Fruit fly (Drosophila melanogaster): ENCODE measurements around the gene ttk.

The ttk gene

DNA sequence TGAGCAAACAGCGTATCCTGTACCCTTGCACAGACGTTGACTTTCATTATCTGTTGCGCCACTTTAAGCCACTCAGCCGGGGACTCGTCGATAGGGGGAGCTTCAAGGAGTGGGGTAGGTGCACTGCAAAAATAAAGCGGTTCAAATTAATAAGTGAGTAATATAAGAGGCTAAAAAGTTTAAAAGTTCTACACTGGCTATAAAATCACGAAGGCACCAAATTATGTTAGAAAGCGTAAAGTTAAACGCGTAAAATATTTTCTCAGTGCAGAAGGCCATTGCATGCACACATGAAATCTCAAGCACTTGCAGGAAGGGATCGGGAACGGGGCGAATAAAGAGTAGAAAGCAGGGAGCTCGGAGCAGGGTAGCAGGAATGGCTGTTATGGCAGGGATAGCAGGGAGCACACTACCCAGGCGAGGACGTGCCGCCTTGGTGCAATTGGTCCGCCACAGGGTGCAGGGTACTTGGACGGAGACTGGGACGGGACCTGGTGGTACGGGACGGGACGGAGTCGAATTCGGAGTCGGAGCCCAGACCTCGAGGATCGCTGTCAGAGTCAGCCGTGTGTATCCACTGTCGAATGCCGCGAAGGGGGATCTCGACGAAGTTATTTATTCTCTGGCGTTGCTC, 15.4 kb upstream of the ttk start (continued):
- TF ChIP-seq sc (optimal IDR thresholded peaks at IDR 0.05) (no peak), sc (GFP tag; optimal IDR thresholded peaks at IDR 0.05) (no peak), CG31441 (GFP tag; IDR thresholded peaks at IDR 0.05) (0 out of 2 replicates have a peak, but pooled peaks have one; percentile 11), org-1 (GFP tag; optimal IDR thresholded peaks at IDR 0.05) (no peak), CG15696 (tag; optimal IDR thresholded peaks at IDR 0.05) (peak; percentile 20), CG18262 (tag; optimal IDR thresholded peaks at IDR 0.05) (peak; percentile 45), sens (GFP tag) (peak; percentile 73), vvl (GFP tag; IDR thresholded peaks at IDR 0.05) (no peak), CG2202 (tag; optimal IDR thresholded peaks at IDR 0.05) (no peak), CG3726 (GFP tag; IDR thresholded peaks at IDR 0.05) (no peak), CG9437 (GFP tag; optimal IDR thresholded peaks at IDR 0.05) (no peak), D (optimal IDR thresholded peaks at IDR 0.05) (no peak), D (GFP tag; optimal IDR thresholded peaks at IDR 0.05) (peak; percentile 26), Xrp1 (GFP tag; IDR thresholded peaks at IDR 0.05) (peak; percentile 38; the same call in 1 of the 2 replicates), nom (GFP tag; optimal IDR thresholded peaks at IDR 0.05) (peak; percentile 79), Blimp-1 (GFP tag; optimal IDR thresholded peaks at IDR 0.05) (no peak), hth (optimal IDR thresholded peaks at IDR 0.05) (no peak), lola (GFP tag; optimal IDR thresholded peaks at IDR 0.05) (peak in 1 of 3 experiments; percentile 32), Med (GFP tag) (peak; percentile 24), CG2889 (GFP tag; IDR thresholded peaks at IDR 0.05) (no peak), CG9609 (GFP tag; optimal IDR thresholded peaks at IDR 0.05) (peak; percentile 1), zfh1 (GFP tag; IDR thresholded peaks at IDR 0.05) (0 out of 3 replicates have a peak, but pooled peaks have one; percentile 29), az2 (GFP tag; optimal IDR thresholded peaks at IDR 0.05) (peak; percentile 4), CG10321 (GFP tag; IDR thresholded peaks at IDR 0.05) (no peak)

DNA sequence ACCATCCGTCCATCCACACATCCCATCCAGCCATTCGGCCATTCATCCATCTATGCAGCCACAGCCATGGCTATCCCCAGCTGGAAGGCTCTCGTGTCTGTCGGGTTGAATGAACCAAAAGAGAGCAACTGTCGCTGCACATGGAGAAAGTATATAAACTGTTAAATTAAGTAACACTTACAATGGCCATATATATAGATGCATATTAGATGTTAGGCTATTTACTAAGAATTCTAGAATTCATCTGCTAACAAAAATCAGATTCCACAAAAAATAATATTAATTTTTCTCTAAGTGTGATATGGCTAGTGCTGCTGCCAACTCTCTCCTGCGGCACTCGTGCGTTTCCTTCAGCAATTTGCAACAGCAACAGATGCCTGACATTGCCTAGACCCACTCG, 13.5 kb upstream of the ttk start:
- TF ChIP-seq Hr39 (optimal IDR thresholded peaks at IDR 0.05) (no peak), Opbp (GFP tag; IDR thresholded peaks at IDR 0.05; ENCODE audit: partially characterized antibody) (no peak), Abd-B (GFP tag; optimal IDR thresholded peaks at IDR 0.05) (no peak), ham (GFP tag; IDR thresholded peaks at IDR 0.05) (no peak), lab (GFP tag; optimal IDR thresholded peaks at IDR 0.05) (no peak), CG4854 (GFP tag; optimal IDR thresholded peaks at IDR 0.05) (no peak), CG14860 (GFP tag; IDR thresholded peaks at IDR 0.05; ENCODE audit: partially characterized antibody) (no peak), CG10543 (GFP tag; optimal IDR thresholded peaks at IDR 0.05) (no peak), Hand (GFP tag; optimal IDR thresholded peaks at IDR 0.05) (no peak), Taf1 (GFP tag; IDR thresholded peaks at IDR 0.05) (no peak), prd (optimal IDR thresholded peaks at IDR 0.05) (no peak), prd (GFP tag; IDR thresholded peaks at IDR 0.05) (peak; percentile 19; the same call in 1 of the 3 replicates), Scr (GFP tag; IDR thresholded peaks at IDR 0.05; ENCODE audit: partially characterized antibody) (no peak), ac (GFP tag; optimal IDR thresholded peaks at IDR 0.05) (no peak), vvl (GFP tag; IDR thresholded peaks at IDR 0.05) (no peak), grau (tag; optimal IDR thresholded peaks at IDR 0.05) (no peak), Xrp1 (GFP tag; IDR thresholded peaks at IDR 0.05) (peak; percentile 17; the same call in 1 of the 2 replicates), nmo (GFP tag; optimal IDR thresholded peaks at IDR 0.05) (no peak), stc (GFP tag; IDR thresholded peaks at IDR 0.05) (no peak), CG16815 (GFP tag; optimal IDR thresholded peaks at IDR 0.05) (no peak), Bteb2 (GFP tag; optimal IDR thresholded peaks at IDR 0.05) (no peak), CG8765 (GFP tag; IDR thresholded peaks at IDR 0.05) (no peak), CG14441 (GFP tag; IDR thresholded peaks at IDR 0.05) (no peak), HmgZ (tag; optimal IDR thresholded peaks at IDR 0.05) (no peak), Sry-β (GFP tag; optimal IDR thresholded peaks at IDR 0.05) (no peak), HLHmδ (GFP tag; optimal IDR thresholded peaks at IDR 0.05) (no peak), tna (GFP tag; IDR thresholded peaks at IDR 0.05; ENCODE audit: partially characterized antibody) (no peak), Med (GFP tag) (peak; percentile 10), CG10979 (tag; optimal IDR thresholded peaks at IDR 0.05) (no peak), dmrt11E (tag; optimal IDR thresholded peaks at IDR 0.05) (peak; percentile 41)

Data from whole organism, embryonic.